Fruit fly (Drosophila melanogaster): Measurements from ENCODE around the gene Herc4.

dm6 chr3L:1294835-1295234 is 18.7 kb upstream of the Herc4 start:
- TF ChIP-seq CG1620 (GFP tag; optimal IDR thresholded peaks at IDR 0.05) = no peak
- no peak for TF ChIP-seq Hr96 (GFP tag; optimal IDR thresholded peaks at IDR 0.05)
- no peak for TF ChIP-seq Mnt (GFP tag; optimal IDR thresholded peaks at IDR 0.05)
- TF ChIP-seq tj (GFP tag; optimal IDR thresholded peaks at IDR 0.05) = no peak
- no peak for TF ChIP-seq cnc (optimal IDR thresholded peaks at IDR 0.05)
- no peak for TF ChIP-seq bab1 (GFP tag; optimal IDR thresholded peaks at IDR 0.05)
- TF ChIP-seq Clk (GFP tag; optimal IDR thresholded peaks at IDR 0.05) = no peak
- no peak for TF ChIP-seq CG12768 (GFP tag; optimal IDR thresholded peaks at IDR 0.05)
- no peak for TF ChIP-seq ovo (GFP tag; optimal IDR thresholded peaks at IDR 0.05)

Data from whole organism, adult.